Fruit fly (Drosophila melanogaster) whole organism, embryonic: Measurements from ENCODE around the gene Nepl21.

Experiments used
- B-H1 ChIP-seq: fragments of 200-800 bp; sonication (Bioruptor generic); IDR thresholded peaks from 3 replicates; pipeline ENCODE4 v1.3.6; 2022; ENCODE audit warnings: missing biosample characterization, missing genetic modification characterization
- CG10274 ChIP-seq: fragments of 200-800 bp; sonication (Bioruptor generic); optimal IDR thresholded peaks from 3 replicates; lab custom pipeline; 2017; ENCODE audit warnings: missing biosample characterization, mild to moderate bottlenecking, missing genetic modification characterization
- CG10321 ChIP-seq: fragments of 200-800 bp; sonication (Bioruptor generic); IDR thresholded peaks from 2 replicates; pipeline ENCODE4 v1.3.6; 2022; ENCODE audit warnings: missing biosample characterization, missing genetic modification characterization
- CG10462 ChIP-seq: fragments of 200-800 bp; sonication (Bioruptor generic); optimal IDR thresholded peaks from 2 replicates; lab custom pipeline; 2016; ENCODE audit warnings: missing biosample characterization, missing genetic modification characterization
- CG10565 ChIP-seq: fragments of 200-800 bp; sonication (Bioruptor generic); optimal IDR thresholded peaks from 3 replicates; lab custom pipeline; 2016; ENCODE audit warnings: missing biosample characterization, mild to moderate bottlenecking, missing genetic modification characterization
- CG10959 ChIP-seq: fragments of 200-800 bp; sonication (Bioruptor generic); IDR thresholded peaks from 2 replicates; pipeline ENCODE4 v1.3.6; 2022; ENCODE audit warnings: missing biosample characterization, missing genetic modification characterization
- CG10979 ChIP-seq: fragments of 200-800 bp; sonication (Bioruptor generic); optimal IDR thresholded peaks from 2 replicates; lab custom pipeline; 2018; ENCODE audit warnings: missing biosample characterization, mild to moderate bottlenecking, missing genetic modification characterization, moderate library complexity
- CG11696 ChIP-seq: fragments of 200-800 bp; sonication (Bioruptor generic); IDR thresholded peaks from 2 replicates; pipeline ENCODE4 v1.3.6; 2022; ENCODE audit warnings: missing biosample characterization, missing genetic modification characterization
- CG12155 ChIP-seq: fragments of 200-800 bp; sonication (Bioruptor generic); optimal IDR thresholded peaks from 3 replicates; lab custom pipeline; 2016; ENCODE audit warnings: missing biosample characterization, missing genetic modification characterization
- CG12236 ChIP-seq: fragments of 200-800 bp; sonication (Bioruptor generic); optimal IDR thresholded peaks from 2 replicates; lab custom pipeline; 2016; ENCODE audit warnings: missing biosample characterization, missing genetic modification characterization
- CG13296 ChIP-seq: fragments of 200-800 bp; sonication (Bioruptor generic); optimal IDR thresholded peaks from 3 replicates; lab custom pipeline; 2018; ENCODE audit warnings: missing biosample characterization, mild to moderate bottlenecking, missing genetic modification characterization
- CG13424 ChIP-seq: fragments of 200-800 bp; sonication (Bioruptor generic); optimal IDR thresholded peaks from 2 replicates; lab custom pipeline; 2019; ENCODE audit warnings: missing biosample characterization, mild to moderate bottlenecking, missing genetic modification characterization, moderate library complexity
- CG16779 ChIP-seq: fragments of 200-800 bp; sonication (Bioruptor generic); IDR thresholded peaks from 2 replicates; pipeline ENCODE4 v1.3.6; 2022; ENCODE audit warnings: missing biosample characterization, missing genetic modification characterization
- CG18011 ChIP-seq: fragments of 200-800 bp; sonication (Bioruptor generic); optimal IDR thresholded peaks from 2 replicates; lab custom pipeline; 2017; ENCODE audit warnings: missing biosample characterization, missing genetic modification characterization, mild to moderate bottlenecking, moderate library complexity, missing genotype
- CG2889 ChIP-seq: fragments of 200-800 bp; sonication (Bioruptor generic); IDR thresholded peaks from 3 replicates; pipeline ENCODE4 v1.3.6; 2022; ENCODE audit warnings: missing biosample characterization, missing genetic modification characterization
- CG30020 ChIP-seq: fragments of 200-800 bp; optimal IDR thresholded peaks from 2 replicates; lab custom pipeline; 2019; ENCODE audit warnings: missing biosample characterization, mild to moderate bottlenecking, missing genetic modification characterization, moderate library complexity
- CG3065 ChIP-seq: fragments of 200-800 bp; sonication (Bioruptor generic); optimal IDR thresholded peaks from 2 replicates; lab custom pipeline; 2016; ENCODE audit warnings: missing biosample characterization, missing genetic modification characterization
- CG3163 ChIP-seq: fragments of 200-800 bp; sonication (Bioruptor generic); optimal IDR thresholded peaks from 3 replicates; lab custom pipeline; 2016; ENCODE audit warnings: missing biosample characterization, missing genetic modification characterization
- CG6791 ChIP-seq: fragments of 200-800 bp; sonication (Bioruptor generic); IDR thresholded peaks from 3 replicates; pipeline ENCODE4 v1.3.6; 2022; ENCODE audit warnings: missing biosample characterization, missing genetic modification characterization; ENCODE audit not compliant: partially characterized antibody
- CG7786 ChIP-seq: fragments of 200-800 bp; sonication (Bioruptor generic); optimal IDR thresholded peaks from 2 replicates; lab custom pipeline; 2016; ENCODE audit warnings: missing biosample characterization, missing genetic modification characterization
- CG9797 ChIP-seq: fragments of 200-800 bp; sonication (Bioruptor generic); optimal IDR thresholded peaks from 3 replicates; lab custom pipeline; 2018; ENCODE audit warnings: missing biosample characterization, mild to moderate bottlenecking, missing genetic modification characterization
- CG9817 ChIP-seq: fragments of 200-800 bp; sonication (Bioruptor generic); optimal IDR thresholded peaks from 2 replicates; lab custom pipeline; 2018; ENCODE audit warnings: missing biosample characterization, mild to moderate bottlenecking, missing genetic modification characterization, moderate library complexity
- CHES-1-like ChIP-seq: fragments of 200-800 bp; sonication (Bioruptor generic); optimal IDR thresholded peaks from 2 replicates; lab custom pipeline; 2016; ENCODE audit warnings: missing biosample characterization, missing genetic modification characterization
- Dref ChIP-seq: fragments of 200-800 bp; sonication (Bioruptor generic); IDR thresholded peaks from 2 replicates; pipeline ENCODE4 v1.3.6; 2022; ENCODE audit warnings: missing biosample characterization, missing genetic modification characterization
- H2.0 ChIP-seq: fragments of 200-800 bp; sonication (Bioruptor generic); IDR thresholded peaks from 2 replicates; pipeline ENCODE4 v1.3.6; 2022; ENCODE audit warnings: missing biosample characterization, missing genetic modification characterization
- Hey ChIP-seq: fragments of 200-800 bp; sonication (Bioruptor generic); optimal IDR thresholded peaks from 3 replicates; lab custom pipeline; 2018; ENCODE audit warnings: missing biosample characterization, mild to moderate bottlenecking, missing genetic modification characterization
- HmgZ ChIP-seq: fragments of 200-800 bp; sonication (Bioruptor generic); optimal IDR thresholded peaks from 2 replicates; lab custom pipeline; 2018; ENCODE audit warnings: missing biosample characterization, mild to moderate bottlenecking, missing genetic modification characterization
- Hmr ChIP-seq: fragments of 200-800 bp; sonication (Bioruptor generic); optimal IDR thresholded peaks from 3 replicates; lab custom pipeline; 2017; ENCODE audit warnings: mild to moderate bottlenecking, missing biosample characterization, missing genetic modification reagents, missing genetic modification characterization
- Hsf ChIP-seq: fragments of 200-800 bp; sonication (Bioruptor generic); optimal IDR thresholded peaks from 3 replicates; lab custom pipeline; 2016; ENCODE audit warnings: missing biosample characterization, missing genetic modification characterization
- Lhr ChIP-seq: fragments of 200-800 bp; sonication (Bioruptor generic); optimal IDR thresholded peaks from 3 replicates; lab custom pipeline; 2017; ENCODE audit warnings: mild to moderate bottlenecking, missing biosample characterization, missing genetic modification reagents, missing genetic modification characterization
- Med ChIP-seq: fragments of 200-800 bp; sonication (Bioruptor generic); peaks from one replicate; lab custom pipeline; 2016; ENCODE audit warnings: missing biosample characterization, missing genetic modification characterization, mild to moderate bottlenecking, inconsistent platforms, moderate library complexity
- Oaz ChIP-seq: fragments of 200-800 bp; sonication (Bioruptor generic); IDR thresholded peaks from 2 replicates; pipeline ENCODE4 v1.3.6; 2022; ENCODE audit warnings: missing biosample characterization, missing genetic modification characterization
- Opbp ChIP-seq: fragments of 200-800 bp; sonication (Bioruptor generic); IDR thresholded peaks from 3 replicates; pipeline ENCODE4 v1.3.6; 2022; ENCODE audit warnings: missing biosample characterization, missing genetic modification characterization; ENCODE audit not compliant: partially characterized antibody
- Rx ChIP-seq: fragments of 200-800 bp; sonication (Bioruptor generic); IDR thresholded peaks from 2 replicates; pipeline ENCODE4 v1.3.6; 2022; ENCODE audit warnings: missing biosample characterization, missing genetic modification characterization
- Sry-β ChIP-seq: fragments of 200-800 bp; sonication (Bioruptor generic); optimal IDR thresholded peaks from 2 replicates; lab custom pipeline; 2018; ENCODE audit warnings: missing biosample characterization, mild to moderate bottlenecking, missing genetic modification characterization, moderate library complexity
- TFAM ChIP-seq: fragments of 200-800 bp; sonication (Bioruptor generic); optimal IDR thresholded peaks from 2 replicates; lab custom pipeline; 2017; ENCODE audit warnings: missing biosample characterization, missing genetic modification characterization, inconsistent platforms
- chif ChIP-seq, 2 experiments: fragments of 200-800 bp; sonication (Bioruptor generic); optimal IDR thresholded peaks; 3 replicates each; lab custom pipeline; 2016; ENCODE audit warnings: missing biosample characterization in 2 of 2, missing genetic modification characterization in 2 of 2
- dm ChIP-seq: fragments of 200-800 bp; sonication (Bioruptor generic); optimal IDR thresholded peaks from 3 replicates; lab custom pipeline; 2016; ENCODE audit warnings: missing biosample characterization, missing genetic modification characterization
- gcm ChIP-seq: fragments of 200-800 bp; sonication (Bioruptor generic); optimal IDR thresholded peaks from 2 replicates; lab custom pipeline; 2019; ENCODE audit warnings: missing biosample characterization, mild to moderate bottlenecking, missing genetic modification characterization, moderate library complexity
- h ChIP-seq: fragments of >200 bp; optimal IDR thresholded peaks from 2 replicates; lab custom pipeline; 2017
- her ChIP-seq: fragments of 200-800 bp; sonication (Bioruptor generic); optimal IDR thresholded peaks from 2 replicates; lab custom pipeline; 2016; ENCODE audit warnings: missing biosample characterization, missing genetic modification characterization
- ind ChIP-seq: fragments of 200-800 bp; sonication (Bioruptor generic); optimal IDR thresholded peaks from 3 replicates; lab custom pipeline; 2016; ENCODE audit warnings: missing biosample characterization, missing genetic modification characterization
- prd ChIP-seq, 3 experiments: fragments of >200 bp in 2 of 3; fragments of 200-800 bp in 1 of 3; sonication (Bioruptor generic) in 1 of 3; optimal IDR thresholded peaks in 2 of 3; IDR thresholded peaks in 1 of 3; 2 replicates in 2 of 3; 3 replicates in 1 of 3; pipeline versions ENCODE4 v1.3.6 to Lab custom; 2017 to 2022; ENCODE audit warnings: missing biosample characterization in 1 of 3, missing genetic modification characterization in 1 of 3
- repo ChIP-seq: fragments of 200-800 bp; sonication (Bioruptor generic); optimal IDR thresholded peaks from 2 replicates; lab custom pipeline; 2016; ENCODE audit warnings: missing biosample characterization, missing genetic modification characterization
- row ChIP-seq: fragments of 200-800 bp; sonication (Bioruptor generic); IDR thresholded peaks from 3 replicates; pipeline ENCODE4 v1.3.6; 2022; ENCODE audit warnings: missing biosample characterization, missing genetic modification characterization
- tna ChIP-seq: fragments of 200-800 bp; sonication (Bioruptor generic); IDR thresholded peaks from 2 replicates; pipeline ENCODE4 v1.3.6; 2022; ENCODE audit warnings: missing biosample characterization, missing genetic modification characterization; ENCODE audit not compliant: partially characterized antibody
- tup ChIP-seq: fragments of 200-800 bp; sonication (Bioruptor generic); optimal IDR thresholded peaks from 2 replicates; lab custom pipeline; 2016; ENCODE audit warnings: missing biosample characterization, mild to moderate bottlenecking, missing genetic modification characterization, moderate library complexity
- z ChIP-seq: fragments of 200-800 bp; sonication (Bioruptor generic); IDR thresholded peaks from 3 replicates; pipeline ENCODE4 v1.3.6; 2022; ENCODE audit warnings: missing biosample characterization, missing genetic modification characterization
- zfh2 ChIP-seq: fragments of 200-800 bp; sonication (Bioruptor generic); optimal IDR thresholded peaks from 2 replicates; lab custom pipeline; 2016; ENCODE audit warnings: missing biosample characterization, missing genetic modification characterization

Nepl21 gene

DNA sequence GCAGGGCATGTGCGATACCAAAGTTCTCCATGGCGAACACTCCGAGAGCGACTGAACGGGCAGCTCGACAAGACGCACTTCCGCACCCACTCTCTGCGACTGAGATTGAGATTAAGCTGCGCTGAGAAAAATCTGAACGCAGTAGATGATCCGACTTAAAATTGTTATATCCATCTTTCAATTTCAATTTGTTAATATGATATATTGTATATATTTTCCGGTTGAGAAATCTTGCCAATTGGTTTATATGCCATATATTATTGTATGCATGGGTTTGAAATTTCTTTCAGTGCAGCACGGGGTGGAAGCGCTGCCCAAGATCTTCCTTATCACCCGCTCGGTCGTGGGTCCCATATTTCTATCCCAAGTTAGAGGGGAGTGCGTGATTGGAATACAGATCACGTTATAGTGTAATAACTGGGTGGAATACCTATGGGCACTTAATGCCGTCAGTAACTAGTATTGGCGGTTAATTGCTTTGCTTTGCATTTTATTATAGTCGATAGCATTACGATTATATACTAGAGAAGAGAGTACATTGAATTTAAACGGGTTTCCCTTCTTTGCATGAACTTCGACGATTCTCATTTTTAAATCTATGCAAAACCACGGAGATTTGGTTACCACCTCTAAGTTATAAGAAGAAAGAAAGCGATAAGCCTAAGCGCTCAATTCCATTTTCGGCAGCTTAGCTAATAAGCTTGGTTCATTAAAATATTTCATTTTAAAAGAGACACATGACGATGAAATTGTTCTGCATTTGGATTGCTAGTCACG is 3.2 kb upstream of the Nepl21 start, which contains the start of the genes Nepl19 and Nepl20 (continued):
- TF ChIP-seq Hey (tag; lab: Kevin White, UChicago) (no peak), CG9797 (GFP tag; lab: Kevin White, UChicago) (no peak), tna (GFP tag; lab: Robert Waterston, UW) (no peak), Rx (GFP tag; lab: Robert Waterston, UW) (peak; percentile 64), Oaz (GFP tag; lab: Robert Waterston, UW) (peak; percentile 36; the same call in 1 of the 2 replicates), CG6791 (GFP tag; lab: Robert Waterston, UW) (no peak), row (GFP tag; lab: Robert Waterston, UW) (peak; percentile 88), Med (peak; percentile 91), CG10321 (GFP tag; lab: Robert Waterston, UW) (no peak), CG7786 (GFP tag; lab: Kevin White, UChicago) (peak; percentile 43), Opbp (GFP tag; lab: Robert Waterston, UW) (no peak), CG10959 (GFP tag; lab: Robert Waterston, UW) (peak; percentile 72), Lhr (GFP tag; lab: Kevin White, UChicago) (peak; percentile 32), CG10565 (GFP tag; lab: Kevin White, UChicago) (no peak), CG12236 (GFP tag; lab: Kevin White, UChicago) (no peak), Hmr (peak; percentile 85), her (no peak), H2.0 (GFP tag; lab: Robert Waterston, UW) (peak; percentile 69), prd (optimal IDR thresholded peaks at IDR 0.05; lab: Kevin White, UChicago) (no peak), prd (GFP tag; IDR thresholded peaks at IDR 0.05; lab: Robert Waterston, UW) (peak; percentile 88), ind (GFP tag; lab: Kevin White, UChicago) (peak; percentile 79), zfh2 (GFP tag; lab: Kevin White, UChicago) (peak; percentile 44), dm (GFP tag; lab: Kevin White, UChicago) (no peak), CG13296 (GFP tag; lab: Kevin White, UChicago) (peak; percentile 74), Dref (GFP tag; lab: Robert Waterston, UW) (no peak), Hsf (GFP tag; lab: Kevin White, UChicago) (peak; percentile 72), z (GFP tag; lab: Robert Waterston, UW) (0 out of 3 replicates have a peak, but pooled peaks have one; percentile 16), Sry-β (no peak), CG10979 (tag; lab: Kevin White, UChicago) (peak; percentile 80), CG3163 (no peak), tup (peak; percentile 67), CG2889 (peak; percentile 57; the same call in 1 of the 3 replicates), CG18011 (GFP tag; lab: Kevin White, UChicago) (no peak), CG12155 (GFP tag; lab: Kevin White, UChicago) (peak; percentile 76), CG13424 (tag; lab: Kevin White, UChicago) (peak; percentile 76), CHES-1-like (no peak), CG16779 (GFP tag; lab: Robert Waterston, UW) (peak; percentile 62; the same call in 1 of the 2 replicates), TFAM (no peak), repo (no peak), CG10274 (GFP tag; lab: Kevin White, UChicago) (peak; percentile 57), h (lab: Kevin White, UChicago) (no peak), gcm (GFP tag; lab: Kevin White, UChicago) (peak; percentile 70), CG30020 (no peak), chif (GFP tag; optimal IDR thresholded peaks at IDR 0.05; lab: Kevin White, UChicago) (peak; percentile 55 to 61), HmgZ (tag; lab: Kevin White, UChicago) (peak; percentile 70), CG9817 (tag; lab: Kevin White, UChicago) (peak; percentile 66), CG11696 (peak; percentile 59; the same call in 1 of the 2 replicates), B-H1 (GFP tag; lab: Robert Waterston, UW) (peak; percentile 65), CG10462 (GFP tag; lab: Kevin White, UChicago) (peak; percentile 55), CG3065 (GFP tag; lab: Kevin White, UChicago) (no peak)
